Fruit fly (Drosophila melanogaster): ENCODE data around the gene HP1D3csd.

The HP1D3csd gene

dm6 chrX:19159942-19160341 is 30.1 kb upstream of the HP1D3csd start (continued):
- TF ChIP-seq CkIIα-i1 (GFP tag; IDR thresholded peaks at IDR 0.05): no peak
- no peak for TF ChIP-seq HLH54F (GFP tag; optimal IDR thresholded peaks at IDR 0.05)
- TF ChIP-seq CG14014 (GFP tag; IDR thresholded peaks at IDR 0.05): no peak
- no peak for TF ChIP-seq dan (GFP tag; IDR thresholded peaks at IDR 0.05)
- no peak for TF ChIP-seq slbo (GFP tag; IDR thresholded peaks at IDR 0.05)
- TF ChIP-seq CG17912 (GFP tag; optimal IDR thresholded peaks at IDR 0.05): no peak
- no peak for TF ChIP-seq CG9437 (GFP tag; optimal IDR thresholded peaks at IDR 0.05)
- TF ChIP-seq seq (GFP tag; IDR thresholded peaks at IDR 0.05): no peak
- no peak for TF ChIP-seq CG1832 (GFP tag; optimal IDR thresholded peaks at IDR 0.05)
- no peak for TF ChIP-seq CG8765 (GFP tag; IDR thresholded peaks at IDR 0.05)
- TF ChIP-seq CG17328 (GFP tag; IDR thresholded peaks at IDR 0.05): peak; percentile 21; the same call in 1 of the 2 replicates
- no peak for TF ChIP-seq CG2120 (GFP tag; optimal IDR thresholded peaks at IDR 0.05)
- no peak for TF ChIP-seq bbx (GFP tag; IDR thresholded peaks at IDR 0.05; ENCODE audit: partially characterized antibody)
- no peak for TF ChIP-seq Sry-β (GFP tag; optimal IDR thresholded peaks at IDR 0.05)
- no peak for TF ChIP-seq esg (GFP tag; conservative IDR thresholded peaks at IDR 0.05)
- no peak for TF ChIP-seq wdn (GFP tag; IDR thresholded peaks at IDR 0.05)
- TF ChIP-seq CG18011 (GFP tag; optimal IDR thresholded peaks at IDR 0.05): no peak
- TF ChIP-seq Sox100B (GFP tag; optimal IDR thresholded peaks at IDR 0.05): peak; percentile 19
- TF ChIP-seq MTF-1 (GFP tag; optimal IDR thresholded peaks at IDR 0.05; ENCODE audit: borderline replicate concordance): no peak
- no peak for TF ChIP-seq dpn (GFP tag; optimal IDR thresholded peaks at IDR 0.05)
- TF ChIP-seq CG17612 (GFP tag; IDR thresholded peaks at IDR 0.05): no peak
- TF ChIP-seq maf-S (GFP tag; optimal IDR thresholded peaks at IDR 0.05): no peak
- TF ChIP-seq Vsx1 (GFP tag; optimal IDR thresholded peaks at IDR 0.05): no peak
- TF ChIP-seq Usf (GFP tag; optimal IDR thresholded peaks at IDR 0.05): no peak
- TF ChIP-seq zf30C (GFP tag; optimal IDR thresholded peaks at IDR 0.05): no peak
- TF ChIP-seq CG2875 (GFP tag; optimal IDR thresholded peaks at IDR 0.05): peak; percentile 15
- TF ChIP-seq CG3838 (GFP tag; optimal IDR thresholded peaks at IDR 0.05): no peak
- TF ChIP-seq crol (GFP tag; IDR thresholded peaks at IDR 0.05): no peak
- TF ChIP-seq ac (GFP tag; optimal IDR thresholded peaks at IDR 0.05): no peak
- no peak for TF ChIP-seq trem (tag; optimal IDR thresholded peaks at IDR 0.05)
- TF ChIP-seq CG3847 (GFP tag; IDR thresholded peaks at IDR 0.05): no peak
- no peak for TF ChIP-seq CG9215 (GFP tag; IDR thresholded peaks at IDR 0.05)
- TF ChIP-seq Hey (tag; optimal IDR thresholded peaks at IDR 0.05): no peak
- no peak for TF ChIP-seq crp (GFP tag; optimal IDR thresholded peaks at IDR 0.05)
- TF ChIP-seq Aef1 (GFP tag; IDR thresholded peaks at IDR 0.05): no peak
- TF ChIP-seq mirr (GFP tag; optimal IDR thresholded peaks at IDR 0.05): no peak
- no peak for TF ChIP-seq dati (GFP tag; IDR thresholded peaks at IDR 0.05)
- no peak for TF ChIP-seq sqz (GFP tag; optimal IDR thresholded peaks at IDR 0.05)
- no peak for TF ChIP-seq CG16863 (GFP tag; optimal IDR thresholded peaks at IDR 0.05)
- no peak for TF ChIP-seq exex (tag; optimal IDR thresholded peaks at IDR 0.05)
- no peak for TF ChIP-seq B-H1 (GFP tag; IDR thresholded peaks at IDR 0.05)
- no peak for TF ChIP-seq sima (GFP tag; optimal IDR thresholded peaks at IDR 0.05)
- TF ChIP-seq cwo (GFP tag; optimal IDR thresholded peaks at IDR 0.05): no peak
- TF ChIP-seq Mad (GFP tag; optimal IDR thresholded peaks at IDR 0.05): no peak
- TF ChIP-seq Blimp-1 (GFP tag; optimal IDR thresholded peaks at IDR 0.05): peak; percentile 42
- no peak for TF ChIP-seq Ada2b (GFP tag; IDR thresholded peaks at IDR 0.05)
- TF ChIP-seq emc (GFP tag; optimal IDR thresholded peaks at IDR 0.05): no peak
- TF ChIP-seq C15 (GFP tag; IDR thresholded peaks at IDR 0.05): no peak
- no peak for TF ChIP-seq dm (GFP tag; optimal IDR thresholded peaks at IDR 0.05)
- TF ChIP-seq Lim3 (GFP tag; IDR thresholded peaks at IDR 0.05): no peak
- TF ChIP-seq Gug (GFP tag; IDR thresholded peaks at IDR 0.05): no peak
- no peak for TF ChIP-seq hbn (GFP tag; IDR thresholded peaks at IDR 0.05; ENCODE audit: partially characterized antibody)
